Worm (Caenorhabditis elegans) whole organism, L1 larva: ENCODE data around the gene M60.4.

ENCODE experiments used
- C16A3.4 ChIP-seq: fragments of 150-350 bp; optimal IDR thresholded peaks from 2 replicates; lab custom pipeline; 2014; ENCODE audit warnings: missing biosample characterization, missing genetic modification characterization
- F16B12.6 ChIP-seq: fragments of 150-350 bp; optimal IDR thresholded peaks from 2 replicates; lab custom pipeline; 2014; ENCODE audit warnings: missing biosample characterization, missing genetic modification characterization
- Y116A8C.19 ChIP-seq: sonication (generic microtip); optimal IDR thresholded peaks from 2 replicates; lab custom pipeline; 2016; ENCODE audit warnings: missing compliant biosample characterization, missing genetic modification characterization, borderline replicate concordance
- aly-2 ChIP-seq: fragments of 150-350 bp; optimal IDR thresholded peaks from 2 replicates; lab custom pipeline; 2014; ENCODE audit warnings: missing biosample characterization, missing genetic modification characterization
- blmp-1 ChIP-seq: fragments of 150-350 bp; optimal IDR thresholded peaks from 2 replicates; lab custom pipeline; 2014; ENCODE audit warnings: missing biosample characterization, missing genetic modification characterization
- ceh-90 ChIP-seq: sonication (generic microtip); optimal IDR thresholded peaks from 2 replicates; lab custom pipeline; 2016; ENCODE audit warnings: missing genetic modification characterization, missing compliant biosample characterization
- ces-1 ChIP-seq: fragments of 150-350 bp; optimal IDR thresholded peaks from 2 replicates; lab custom pipeline; 2014; ENCODE audit warnings: missing biosample characterization, missing genetic modification reagents, missing genetic modification characterization
- dsc-1 ChIP-seq: sonication (generic microtip); optimal IDR thresholded peaks from 2 replicates; lab custom pipeline; 2016; ENCODE audit warnings: mild to moderate bottlenecking, missing genetic modification characterization, missing compliant biosample characterization
- efl-1 ChIP-seq, 4 experiments: fragments of 150-350 bp; optimal IDR thresholded peaks in 3 of 4; peaks in 1 of 4; 1 replicate in 1 of 4; 2 replicates in 3 of 4; lab custom pipeline; 2014; ENCODE audit warnings: missing biosample characterization in 2 of 4, missing genetic modification characterization in 2 of 4, missing genetic modification reagents in 2 of 4
- egl-13 ChIP-seq: sonication (generic microtip); optimal IDR thresholded peaks from 2 replicates; lab custom pipeline; 2016; ENCODE audit warnings: missing genotype, missing genetic modification reagents, missing genetic modification characterization, missing compliant biosample characterization
- egl-27 ChIP-seq, 2 experiments: fragments of 150-350 bp in 1 of 2; sonication (generic microtip); optimal IDR thresholded peaks; 3 replicates each; lab custom pipeline; 2017 to 2018; ENCODE audit warnings: missing biosample characterization in 2 of 2, missing genetic modification characterization in 2 of 2, missing genetic modification reagents in 2 of 2
- elt-2 ChIP-seq: sonication (generic microtip); optimal IDR thresholded peaks from 2 replicates; lab custom pipeline; 2016; ENCODE audit warnings: missing genetic modification characterization, mild to moderate bottlenecking, inconsistent platforms, missing compliant biosample characterization, missing genetic modification reagents
- elt-3 ChIP-seq, 6 experiments: fragments of 150-350 bp in 1 of 6; sonication (generic microtip); optimal IDR thresholded peaks; 2 replicates each; lab custom pipeline; 2017 to 2018; ENCODE audit warnings: missing biosample characterization in 6 of 6, missing genetic modification characterization in 6 of 6, inconsistent platforms in 1 of 6
- hpl-2 ChIP-seq: fragments of 150-350 bp; optimal IDR thresholded peaks from 2 replicates; lab custom pipeline; 2014; ENCODE audit warnings: missing biosample characterization, missing genetic modification reagents, missing genetic modification characterization
- irx-1 ChIP-seq: sonication (generic microtip); optimal IDR thresholded peaks from 2 replicates; lab custom pipeline; 2016; ENCODE audit warnings: missing genetic modification characterization, missing compliant biosample characterization
- jun-1 ChIP-seq: fragments of 150-350 bp; optimal IDR thresholded peaks from 2 replicates; lab custom pipeline; 2014; ENCODE audit warnings: missing biosample characterization, missing genetic modification reagents, missing genetic modification characterization
- lin-13 ChIP-seq: fragments of 150-350 bp; optimal IDR thresholded peaks from 2 replicates; lab custom pipeline; 2014; ENCODE audit warnings: missing biosample characterization, missing genetic modification reagents, missing genetic modification characterization
- mab-9 ChIP-seq: fragments of 200-800 bp; sonication (Bioruptor generic); IDR thresholded peaks from 2 replicates; pipeline ENCODE4 v1.3.6; 2022; ENCODE audit warnings: missing genetic modification reagents, missing genetic modification characterization, missing compliant biosample characterization
- mdl-1 ChIP-seq, 2 experiments: fragments of 150-350 bp; optimal IDR thresholded peaks; 2 replicates each; lab custom pipeline; 2014 to 2017; ENCODE audit warnings: missing biosample characterization in 2 of 2, missing genetic modification characterization in 2 of 2, inconsistent platforms in 1 of 2
- mef-2 ChIP-seq: fragments of 150-350 bp; optimal IDR thresholded peaks from 2 replicates; lab custom pipeline; 2014; ENCODE audit warnings: missing biosample characterization, missing genetic modification characterization
- mep-1 ChIP-seq: fragments of 150-350 bp; optimal IDR thresholded peaks from 2 replicates; lab custom pipeline; 2014; ENCODE audit warnings: missing biosample characterization, missing genetic modification characterization
- nhr-20 ChIP-seq: sonication (generic microtip); optimal IDR thresholded peaks from 2 replicates; lab custom pipeline; 2016; ENCODE audit warnings: mild to moderate bottlenecking, missing genetic modification characterization, missing compliant biosample characterization
- nhr-237 ChIP-seq: fragments of 150-350 bp; optimal IDR thresholded peaks from 2 replicates; lab custom pipeline; 2014; ENCODE audit warnings: missing biosample characterization, missing genetic modification characterization
- nhr-47 ChIP-seq: sonication (generic microtip); optimal IDR thresholded peaks from 2 replicates; lab custom pipeline; 2016; ENCODE audit warnings: mild to moderate bottlenecking, missing genetic modification characterization, moderate library complexity, missing compliant biosample characterization
- nhr-71 ChIP-seq: sonication (generic microtip); optimal IDR thresholded peaks from 2 replicates; lab custom pipeline; 2016; ENCODE audit warnings: mild to moderate bottlenecking, missing genetic modification characterization, moderate library complexity, missing compliant biosample characterization
- nhr-77 ChIP-seq: fragments of 150-350 bp; optimal IDR thresholded peaks from 2 replicates; lab custom pipeline; 2014; ENCODE audit warnings: missing biosample characterization, missing genetic modification characterization
- nhr-84 ChIP-seq: sonication (generic microtip); optimal IDR thresholded peaks from 2 replicates; lab custom pipeline; 2017; ENCODE audit warnings: missing biosample characterization, missing genetic modification characterization
- nhr-85 ChIP-seq: sonication (generic microtip); peaks from one replicate; lab custom pipeline; 2016; ENCODE audit warnings: missing genetic modification characterization, inconsistent platforms, missing compliant biosample characterization
- pqm-1 ChIP-seq: sonication (generic microtip); optimal IDR thresholded peaks from 3 replicates; lab custom pipeline; 2017; ENCODE audit warnings: missing biosample characterization, missing genetic modification characterization
- rnt-1 ChIP-seq: sonication (generic microtip); optimal IDR thresholded peaks from 2 replicates; lab custom pipeline; 2016; ENCODE audit warnings: mild to moderate bottlenecking, missing genetic modification characterization, moderate library complexity, missing compliant biosample characterization
- skn-1 ChIP-seq: fragments of 150-350 bp; optimal IDR thresholded peaks from 2 replicates; lab custom pipeline; 2014; ENCODE audit warnings: missing biosample characterization, missing genetic modification characterization
- sptf-1 ChIP-seq: fragments of 150-350 bp; optimal IDR thresholded peaks from 2 replicates; lab custom pipeline; 2014; ENCODE audit warnings: missing biosample characterization, missing genetic modification characterization
- sup-37 ChIP-seq: fragments of 200-800 bp; sonication (Bioruptor generic); optimal IDR thresholded peaks from 2 replicates; lab custom pipeline; 2018; ENCODE audit warnings: mild to moderate bottlenecking, missing genetic modification characterization, missing compliant biosample characterization
- swsn-7 ChIP-seq: sonication (generic microtip); optimal IDR thresholded peaks from 2 replicates; lab custom pipeline; 2016; ENCODE audit warnings: missing genetic modification characterization, missing compliant biosample characterization
- unc-62 ChIP-seq: fragments of 150-350 bp; optimal IDR thresholded peaks from 2 replicates; lab custom pipeline; 2014; ENCODE audit warnings: missing biosample characterization, missing genetic modification reagents, missing genetic modification characterization
- unc-98 ChIP-seq: fragments of 200-800 bp; sonication (Bioruptor generic); IDR thresholded peaks from 2 replicates; pipeline ENCODE4 v1.3.6; 2022; ENCODE audit warnings: missing genetic modification characterization, missing compliant biosample characterization
- vab-15 ChIP-seq: sonication (generic microtip); optimal IDR thresholded peaks from 2 replicates; lab custom pipeline; 2017; ENCODE audit warnings: missing genotype, mild to moderate bottlenecking, missing genetic modification characterization, missing compliant biosample characterization
- xbp-1 ChIP-seq: sonication (generic microtip); optimal IDR thresholded peaks from 2 replicates; lab custom pipeline; 2016; ENCODE audit warnings: missing genetic modification characterization, missing compliant biosample characterization

M60.4 gene

ce11 chrX:8276333-8276732 lies 40.2 kb upstream of the M60.4 start (continued):
- TF ChIP-seq rnt-1 (tag; lab: Kevin White, UChicago) (no peak), elt-3 (tag; optimal IDR thresholded peaks at IDR 0.05; lab: Kevin White, UChicago) (no peak)
- TF ChIP-seq, all 84 proteins: peak for 8

- TF ChIP-seq nhr-47: no peak
- TF ChIP-seq sptf-1 (tag; lab: Kevin White, UChicago): no peak
- TF ChIP-seq hpl-2 (GFP tag; lab: Kevin White, UChicago): no peak
- no peak for TF ChIP-seq irx-1 (tag; lab: Kevin White, UChicago)
- no peak for TF ChIP-seq C16A3.4 (tag; lab: Kevin White, UChicago)
- TF ChIP-seq elt-2 (tag; lab: Kevin White, UChicago): no peak
- no peak for TF ChIP-seq nhr-71
- no peak for TF ChIP-seq egl-27 (tag; optimal IDR thresholded peaks at IDR 0.05; lab: Kevin White, UChicago)
- TF ChIP-seq nhr-237 (tag; lab: Kevin White, UChicago): no peak
- no peak for TF ChIP-seq nhr-20
- TF ChIP-seq aly-2 (tag; lab: Kevin White, UChicago): no peak
- TF ChIP-seq elt-3 (tag; optimal IDR thresholded peaks at IDR 0.05; lab: Kevin White, UChicago): no peak
- TF ChIP-seq efl-1 (optimal IDR thresholded peaks at IDR 0.05; lab: Kevin White, UChicago): no peak
- TF ChIP-seq efl-1 (GFP tag; optimal IDR thresholded peaks at IDR 0.05 in 1 of 2; lab: Kevin White, UChicago): no peak
- TF ChIP-seq ces-1: no peak
- no peak for TF ChIP-seq jun-1 (tag; lab: Kevin White, UChicago)
- TF ChIP-seq mep-1 (tag; lab: Kevin White, UChicago): no peak
These were observed 38.8 kb upstream of the M60.4 start, which contains the start of gene ksr-1 for ce11 chrX:8274869-8275268. ksr-1 (plus strand) TSS chrX:8275169.

ce11 chrX:8273496-8273895 lies 37.4 kb upstream of the M60.4 start:
- TF ChIP-seq F16B12.6 (no peak), unc-98 (no peak), nhr-85 (tag; lab: Kevin White, UChicago) (no peak), dsc-1 (tag; lab: Kevin White, UChicago) (no peak), Y116A8C.19 (no peak), sptf-1 (tag; lab: Kevin White, UChicago) (no peak), xbp-1 (tag; lab: Kevin White, UChicago) (no peak), unc-62 (no peak), mef-2 (tag; lab: Kevin White, UChicago) (no peak), elt-2 (tag; lab: Kevin White, UChicago) (no peak), nhr-71 (no peak), nhr-47 (no peak), nhr-237 (tag; lab: Kevin White, UChicago) (no peak), mab-9 (GFP tag; lab: Robert Waterston, UW) (no peak), lin-13 (GFP tag; lab: Kevin White, UChicago) (no peak), nhr-84 (tag; lab: Kevin White, UChicago) (no peak), skn-1 (tag; lab: Kevin White, UChicago) (no peak)

- no peak for TF ChIP-seq vab-15 (tag; lab: Kevin White, UChicago)
- no peak for TF ChIP-seq sup-37 (GFP tag; lab: Kevin White, UChicago)
- no peak for TF ChIP-seq swsn-7
- no peak for TF ChIP-seq nhr-77 (tag; lab: Kevin White, UChicago)
- no peak for TF ChIP-seq pqm-1 (tag; lab: Kevin White, UChicago)
- TF ChIP-seq egl-13: peak; percentile 17
- no peak for TF ChIP-seq mdl-1 (tag; optimal IDR thresholded peaks at IDR 0.05; lab: Kevin White, UChicago)
- peak; percentile 58 for TF ChIP-seq dsc-1 (tag; lab: Kevin White, UChicago)
- peak; percentile 46 for TF ChIP-seq nhr-85 (tag; lab: Kevin White, UChicago)
- TF ChIP-seq ceh-90 (tag; lab: Kevin White, UChicago): no peak
- TF ChIP-seq blmp-1 (tag; lab: Kevin White, UChicago): peak; percentile 36
These were observed 34.9 kb upstream of the M60.4 start, which contains the start of gene cutl-29 for ce11 chrX:8270971-8271553. cutl-29 (minus strand) TSS chrX:8271021.
